Fruit fly (Drosophila melanogaster): Measurements from ENCODE around the gene nompC.

dm6 chr2L:5297961-5298311, 48.1 kb upstream of the nompC start:
- TF ChIP-seq OdsH (GFP tag; optimal IDR thresholded peaks at IDR 0.05): no peak
- no peak for TF ChIP-seq psq (GFP tag; optimal IDR thresholded peaks at IDR 0.05)
- no peak for TF ChIP-seq h (GFP tag; optimal IDR thresholded peaks at IDR 0.05)
- no peak for TF ChIP-seq usp (GFP tag; optimal IDR thresholded peaks at IDR 0.05)
- no peak for TF ChIP-seq dsf (GFP tag; optimal IDR thresholded peaks at IDR 0.05; ENCODE audit: borderline replicate concordance)
- no peak for TF ChIP-seq tai (GFP tag; optimal IDR thresholded peaks at IDR 0.05)
- TF ChIP-seq Abd-B (GFP tag; optimal IDR thresholded peaks at IDR 0.05): no peak
- TF ChIP-seq jim (GFP tag; optimal IDR thresholded peaks at IDR 0.05): no peak
- TF ChIP-seq Hr78 (GFP tag; optimal IDR thresholded peaks at IDR 0.05): no peak
